Worm (Caenorhabditis elegans) whole organism, L4 larva: ENCODE results near the gene mrps-28.
A peak's percentile ranks its signal among the peaks of the same experiment; 100 is the strongest.

Experiments used
- F26F4.8 ChIP-seq: fragments of 200-800 bp; sonication (Bioruptor generic); conservative IDR thresholded peaks from 2 replicates; pipeline ENCODE4 v1.3.6; 2022; ENCODE audit warnings: missing genetic modification characterization, missing compliant biosample characterization
- F37D6.2 ChIP-seq: sonication (generic microtip); optimal IDR thresholded peaks from 2 replicates; lab custom pipeline; 2016; ENCODE audit warnings: mild to moderate bottlenecking, missing genetic modification characterization, missing compliant biosample characterization
- Y105C5A.15 ChIP-seq: fragments of 200-800 bp; sonication (Bioruptor generic); IDR thresholded peaks from 2 replicates; pipeline ENCODE4 v1.3.6; 2022; ENCODE audit warnings: missing genetic modification characterization, missing compliant biosample characterization
- Y75B8A.6 ChIP-seq: fragments of 200-800 bp; sonication (Bioruptor generic); IDR thresholded peaks from 2 replicates; pipeline ENCODE4 v1.3.6; 2022; ENCODE audit warnings: missing genetic modification reagents, missing genetic modification characterization, missing compliant biosample characterization
- aha-1 ChIP-seq: fragments of 150-350 bp; peaks from one replicate; lab custom pipeline; 2014; ENCODE audit warnings: missing biosample characterization, missing genetic modification characterization
- aly-2 ChIP-seq: sonication (generic microtip); optimal IDR thresholded peaks from 2 replicates; lab custom pipeline; 2018; ENCODE audit warnings: missing biosample characterization, missing genetic modification characterization
- ceh-20 ChIP-seq: fragments of 200-800 bp; sonication (Bioruptor generic); IDR thresholded peaks from 2 replicates; pipeline ENCODE4 v1.3.6; 2022; ENCODE audit warnings: missing genetic modification reagents, missing genetic modification characterization, missing compliant biosample characterization
- daf-16 ChIP-seq, 3 experiments: sonication (generic microtip); optimal IDR thresholded peaks; 2 replicates each; lab custom pipeline; 2016 to 2017; ENCODE audit warnings: missing genetic modification characterization in 3 of 3, missing genetic modification reagents in 3 of 3, mild to moderate bottlenecking in 2 of 3, missing compliant biosample characterization in 2 of 3, missing biosample characterization in 1 of 3, moderate library complexity in 1 of 3
- daf-19 ChIP-seq: fragments of 200-800 bp; sonication (Bioruptor generic); conservative IDR thresholded peaks from 2 replicates; pipeline ENCODE4 v1.3.6; 2022; ENCODE audit warnings: missing genetic modification characterization, missing compliant biosample characterization
- dmd-8 ChIP-seq: fragments of 200-800 bp; sonication (Bioruptor generic); IDR thresholded peaks from 2 replicates; pipeline ENCODE4 v1.3.6; 2022; ENCODE audit warnings: missing genetic modification characterization, missing compliant biosample characterization
- dve-1 ChIP-seq: sonication (generic microtip); optimal IDR thresholded peaks from 2 replicates; lab custom pipeline; 2017; ENCODE audit warnings: antibody characterized with exemption, mild to moderate bottlenecking, missing genetic modification characterization, missing compliant biosample characterization; ENCODE audit not compliant: insufficient read depth
- egl-27 ChIP-seq: sonication (generic microtip); optimal IDR thresholded peaks from 3 replicates; lab custom pipeline; 2017; ENCODE audit warnings: missing biosample characterization, missing genetic modification reagents, missing genetic modification characterization
- fkh-10 ChIP-seq: fragments of 150-350 bp; optimal IDR thresholded peaks from 2 replicates; lab custom pipeline; 2014; ENCODE audit warnings: missing biosample characterization, missing genetic modification reagents, missing genetic modification characterization
- gei-8 ChIP-seq: fragments of 200-800 bp; sonication (Bioruptor generic); optimal IDR thresholded peaks from 2 replicates; lab custom pipeline; 2018; ENCODE audit warnings: mild to moderate bottlenecking, missing genetic modification characterization, missing compliant biosample characterization
- hlh-11 ChIP-seq: fragments of 200-800 bp; sonication (Bioruptor generic); optimal IDR thresholded peaks from 2 replicates; lab custom pipeline; 2018; ENCODE audit warnings: mild to moderate bottlenecking, missing genetic modification characterization, missing compliant biosample characterization
- hlh-30 ChIP-seq: sonication (generic microtip); optimal IDR thresholded peaks from 2 replicates; lab custom pipeline; 2017; ENCODE audit warnings: antibody characterized with exemption, mild to moderate bottlenecking, missing genetic modification characterization, missing compliant biosample characterization; ENCODE audit not compliant: insufficient read depth
- lim-7 ChIP-seq: fragments of 200-800 bp; sonication (Bioruptor generic); IDR thresholded peaks from 2 replicates; pipeline ENCODE4 v1.3.6; 2022; ENCODE audit warnings: missing genetic modification characterization, missing compliant biosample characterization
- lin-1 ChIP-seq: fragments of 200-800 bp; sonication (Bioruptor generic); IDR thresholded peaks from 2 replicates; pipeline ENCODE4 v1.3.6; 2022; ENCODE audit warnings: missing genetic modification reagents, missing genetic modification characterization, missing compliant biosample characterization
- lin-29 ChIP-seq: fragments of 200-800 bp; sonication (Bioruptor generic); IDR thresholded peaks from 2 replicates; pipeline ENCODE4 v1.3.6; 2022; ENCODE audit warnings: missing genetic modification reagents, missing genetic modification characterization, missing compliant biosample characterization
- lin-39 ChIP-seq: fragments of 150-350 bp; optimal IDR thresholded peaks from 2 replicates; lab custom pipeline; 2014; ENCODE audit warnings: missing biosample characterization, missing genetic modification reagents, missing genetic modification characterization
- lir-3 ChIP-seq: sonication (generic microtip); optimal IDR thresholded peaks from 2 replicates; lab custom pipeline; 2016; ENCODE audit warnings: mild to moderate bottlenecking, missing genetic modification characterization, missing compliant biosample characterization
- mdl-1 ChIP-seq, 2 experiments: fragments of 150-350 bp in 1 of 2; sonication (generic microtip) in 1 of 2; optimal IDR thresholded peaks; 2 replicates each; lab custom pipeline; 2014 to 2017; ENCODE audit warnings: missing biosample characterization in 2 of 2, missing genetic modification characterization in 2 of 2
- mdt-29 ChIP-seq: fragments of 200-800 bp; sonication (Bioruptor generic); IDR thresholded peaks from 2 replicates; pipeline ENCODE4 v1.3.6; 2022; ENCODE audit warnings: missing genetic modification reagents, missing genetic modification characterization, missing compliant biosample characterization
- nhr-10 ChIP-seq: fragments of 150-350 bp; optimal IDR thresholded peaks from 2 replicates; lab custom pipeline; 2014; ENCODE audit warnings: missing biosample characterization, missing genetic modification characterization
- nhr-102 ChIP-seq: sonication (generic microtip); optimal IDR thresholded peaks from 2 replicates; lab custom pipeline; 2016; ENCODE audit warnings: mild to moderate bottlenecking, missing genetic modification characterization, moderate library complexity, missing compliant biosample characterization
- nhr-11 ChIP-seq: fragments of 150-350 bp; optimal IDR thresholded peaks from 2 replicates; lab custom pipeline; 2014; ENCODE audit warnings: missing biosample characterization, missing genetic modification characterization
- nhr-25 ChIP-seq: sonication (generic microtip); optimal IDR thresholded peaks from 2 replicates; lab custom pipeline; 2017; ENCODE audit warnings: missing genetic modification characterization, mild to moderate bottlenecking, missing compliant biosample characterization, antibody characterized with exemption, moderate library complexity, borderline replicate concordance; ENCODE audit not compliant: insufficient read depth
- nhr-28 ChIP-seq: fragments of 150-350 bp; optimal IDR thresholded peaks from 2 replicates; lab custom pipeline; 2014; ENCODE audit warnings: missing biosample characterization, missing genetic modification characterization
- nhr-42 ChIP-seq: fragments of 200-800 bp; sonication (Bioruptor generic); IDR thresholded peaks from 2 replicates; pipeline ENCODE4 v1.3.6; 2022; ENCODE audit warnings: missing genetic modification characterization, missing compliant biosample characterization
- nhr-6 ChIP-seq: fragments of 150-350 bp; optimal IDR thresholded peaks from 2 replicates; lab custom pipeline; 2014; ENCODE audit warnings: missing biosample characterization, missing genetic modification characterization
- php-3 ChIP-seq: fragments of 200-800 bp; sonication (Bioruptor generic); IDR thresholded peaks from 2 replicates; pipeline ENCODE4 v1.3.6; 2022; ENCODE audit warnings: missing genetic modification reagents, missing genetic modification characterization, missing compliant biosample characterization
- sdz-12 ChIP-seq: fragments of 200-800 bp; sonication (Bioruptor generic); optimal IDR thresholded peaks from 2 replicates; lab custom pipeline; 2018; ENCODE audit warnings: mild to moderate bottlenecking, missing genetic modification characterization, missing compliant biosample characterization
- set-16 ChIP-seq: fragments of 200-800 bp; sonication (Bioruptor generic); IDR thresholded peaks from 2 replicates; pipeline ENCODE4 v1.3.6; 2022; ENCODE audit warnings: missing genetic modification reagents, missing genetic modification characterization, missing compliant biosample characterization
- snpc-4 ChIP-seq: fragments of 150-350 bp; optimal IDR thresholded peaks from 2 replicates; lab custom pipeline; 2014; ENCODE audit warnings: missing biosample characterization, missing genetic modification characterization
- tag-97 ChIP-seq: fragments of 200-800 bp; sonication (Bioruptor generic); IDR thresholded peaks from 2 replicates; pipeline ENCODE4 v1.3.6; 2022; ENCODE audit warnings: missing genetic modification characterization, missing compliant biosample characterization
- tra-1 ChIP-seq: fragments of 200-800 bp; sonication (Bioruptor generic); IDR thresholded peaks from 2 replicates; pipeline ENCODE4 v1.3.6; 2022; ENCODE audit warnings: missing genetic modification reagents, missing genetic modification characterization, missing compliant biosample characterization
- unc-130 ChIP-seq: sonication (generic microtip); optimal IDR thresholded peaks from 2 replicates; lab custom pipeline; 2016; ENCODE audit warnings: missing genetic modification reagents, missing genetic modification characterization, missing compliant biosample characterization
- unc-39 ChIP-seq: sonication (generic microtip); optimal IDR thresholded peaks from 2 replicates; lab custom pipeline; 2017; ENCODE audit warnings: missing biosample characterization, missing genetic modification characterization
- unc-62 ChIP-seq, 3 experiments: fragments of 150-350 bp in 1 of 3; sonication (generic microtip); optimal IDR thresholded peaks in 2 of 3; peaks in 1 of 3; 1 replicate in 1 of 3; 2 replicates in 2 of 3; lab custom pipeline; 2014 to 2017; ENCODE audit warnings: missing biosample characterization in 3 of 3, missing genetic modification characterization in 3 of 3, missing genetic modification reagents in 3 of 3, missing genotype in 1 of 3
- vab-7 ChIP-seq: fragments of 200-800 bp; sonication (Bioruptor generic); IDR thresholded peaks from 2 replicates; pipeline ENCODE4 v1.3.6; 2022; ENCODE audit warnings: missing genetic modification reagents, missing genetic modification characterization, missing compliant biosample characterization
- zag-1 ChIP-seq: fragments of 150-350 bp; optimal IDR thresholded peaks from 2 replicates; lab custom pipeline; 2014; ENCODE audit warnings: missing biosample characterization, missing genetic modification characterization
- zfp-3 ChIP-seq: fragments of 200-800 bp; sonication (Bioruptor generic); conservative IDR thresholded peaks from 2 replicates; pipeline ENCODE4 v1.3.6; 2022; ENCODE audit warnings: missing genetic modification reagents, missing genetic modification characterization, missing compliant biosample characterization
- ztf-7 ChIP-seq: fragments of 150-350 bp; optimal IDR thresholded peaks from 2 replicates; lab custom pipeline; 2014; ENCODE audit warnings: missing biosample characterization, missing genetic modification characterization

The mrps-28 gene

DNA sequence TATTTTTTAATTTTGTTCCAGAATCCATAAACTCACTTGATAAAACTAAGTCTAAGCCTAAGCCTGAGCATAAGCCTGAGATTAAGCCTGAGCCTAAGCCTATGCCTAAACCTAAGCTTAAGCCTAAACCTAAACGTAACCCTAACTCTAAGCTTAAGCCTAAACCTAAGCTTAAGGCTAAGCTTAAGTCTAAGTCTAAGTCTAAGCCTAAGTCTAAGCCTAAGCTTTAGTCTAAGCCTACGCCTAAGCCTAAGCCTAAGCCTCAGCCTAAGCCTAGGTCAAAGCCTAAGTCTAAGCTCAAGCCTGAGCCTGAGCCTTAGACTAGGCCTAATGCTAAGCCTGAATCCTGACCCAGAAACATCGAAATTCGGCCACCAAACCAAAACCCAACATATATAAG lies 20.5 kb downstream of the mrps-28 start:
- TF ChIP-seq F37D6.2 (tag; lab: Kevin White, UChicago) = no peak
- no peak for TF ChIP-seq gei-8 (GFP tag; lab: Kevin White, UChicago)
- no peak for TF ChIP-seq lin-1
- TF ChIP-seq nhr-10 = no peak
- TF ChIP-seq tag-97 (GFP tag; lab: Robert Waterston, UW) = no peak
- TF ChIP-seq dve-1 (tag; lab: Kevin White, UChicago) = no peak
- TF ChIP-seq snpc-4 (tag; lab: Kevin White, UChicago) = no peak
- TF ChIP-seq lin-39 (tag; lab: Kevin White, UChicago) = no peak
- no peak for TF ChIP-seq php-3 (GFP tag; lab: Robert Waterston, UW)
- TF ChIP-seq nhr-28 (tag; lab: Kevin White, UChicago) = no peak
- TF ChIP-seq nhr-11 (tag; lab: Kevin White, UChicago) = no peak
- TF ChIP-seq vab-7 (GFP tag; lab: Robert Waterston, UW) = no peak
- TF ChIP-seq fkh-10 (GFP tag; lab: Kevin White, UChicago) = no peak

DNA sequence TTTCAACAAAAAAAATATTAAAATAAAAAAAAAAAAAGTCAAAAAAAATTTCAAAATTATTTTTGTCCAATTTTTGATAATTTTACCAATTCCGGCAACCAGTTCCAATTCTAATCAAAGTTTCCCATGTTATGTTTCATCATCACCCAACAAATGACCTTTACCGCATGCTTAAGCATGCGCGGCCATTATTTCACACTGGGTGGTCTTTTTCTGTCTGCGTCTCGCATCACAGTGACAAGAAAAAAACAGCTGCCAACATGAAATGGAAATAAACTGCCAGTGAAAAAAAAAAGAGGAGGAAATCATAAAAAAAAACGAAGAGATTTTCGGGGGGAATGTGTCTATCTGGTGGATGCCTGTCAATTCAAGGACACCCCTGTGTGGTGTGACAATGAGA lies 22.3 kb downstream of the mrps-28 start:
- TF ChIP-seq aha-1 (peak; percentile 31), ztf-7 (tag; lab: Kevin White, UChicago) (no peak), set-16 (no peak), hlh-11 (peak; percentile 38), Y75B8A.6 (GFP tag; lab: Robert Waterston, UW) (no peak), nhr-25 (tag; lab: Kevin White, UChicago) (peak; percentile 12), nhr-6 (tag; lab: Kevin White, UChicago) (peak; percentile 5), unc-39 (tag; lab: Kevin White, UChicago) (no peak), F26F4.8 (GFP tag; lab: Robert Waterston, UW) (no peak), tra-1 (GFP tag; lab: Robert Waterston, UW) (peak; percentile 63; the same call in 1 of the 2 replicates), nhr-28 (tag; lab: Kevin White, UChicago) (peak; percentile 49), mdl-1 (tag; optimal IDR thresholded peaks at IDR 0.05; lab: Kevin White, UChicago) (peak in 1 of 2 experiments; percentile 60), unc-62 (GFP tag; optimal IDR thresholded peaks at IDR 0.05 in 1 of 2; lab: Kevin White, UChicago) (peak in 1 of 2 experiments; percentile 77), unc-62 (tag; optimal IDR thresholded peaks at IDR 0.05; lab: Kevin White, UChicago) (no peak), hlh-30 (tag; lab: Kevin White, UChicago) (peak; percentile 80), lim-7 (GFP tag; lab: Robert Waterston, UW) (no peak), lin-29 (GFP tag; lab: Robert Waterston, UW) (peak; percentile 62; the same call in 1 of the 2 replicates), unc-130 (GFP tag; lab: Kevin White, UChicago) (no peak)

DNA sequence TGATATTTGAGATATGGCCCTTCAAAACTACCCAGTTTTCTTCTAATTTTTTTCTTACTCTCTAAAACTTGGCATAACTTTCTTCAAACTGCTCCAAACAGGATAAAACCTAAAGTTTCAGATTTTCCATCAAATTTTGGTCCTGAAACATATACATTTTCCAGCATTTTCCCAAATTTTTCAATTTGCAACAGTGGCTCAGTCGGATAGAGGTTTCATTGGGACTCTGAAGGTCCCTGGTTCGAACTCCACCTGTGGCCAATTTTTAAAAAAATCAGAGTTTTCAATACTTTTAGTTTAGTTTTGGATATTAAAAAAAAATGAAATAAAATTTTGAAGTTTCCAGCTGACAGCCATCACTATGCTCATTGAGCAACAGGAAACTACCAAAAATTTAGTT lies 23.7 kb downstream of the mrps-28 start:
- TF ChIP-seq hlh-11 (no peak), nhr-42 (no peak), php-3 (GFP tag; lab: Robert Waterston, UW) (no peak), zfp-3 (GFP tag; lab: Robert Waterston, UW) (no peak), ceh-20 (GFP tag; lab: Robert Waterston, UW) (no peak), daf-16 (GFP tag; optimal IDR thresholded peaks at IDR 0.05; lab: Kevin White, UChicago) (no peak), daf-16 (tag; optimal IDR thresholded peaks at IDR 0.05; lab: Kevin White, UChicago) (no peak), ztf-7 (tag; lab: Kevin White, UChicago) (no peak), zag-1 (tag; lab: Kevin White, UChicago) (no peak), mdt-29 (GFP tag; lab: Robert Waterston, UW) (no peak), lir-3 (no peak), dmd-8 (GFP tag; lab: Robert Waterston, UW) (no peak), sdz-12 (GFP tag; lab: Kevin White, UChicago) (no peak), egl-27 (tag; lab: Kevin White, UChicago) (no peak), nhr-102 (tag; lab: Kevin White, UChicago) (no peak), aly-2 (tag; lab: Kevin White, UChicago) (no peak), daf-19 (GFP tag; lab: Robert Waterston, UW) (no peak), Y105C5A.15 (GFP tag; lab: Robert Waterston, UW) (no peak)
